Worm (Caenorhabditis elegans) whole organism, young adult: Measurements from ENCODE around the gene C49F8.14.

Experiments
- F39B2.1 ChIP-seq: fragments of 200-800 bp; sonication (Bioruptor generic); IDR thresholded peaks from 2 replicates; pipeline ENCODE4 v1.3.6; 2022; ENCODE audit warnings: missing genetic modification reagents, missing genetic modification characterization, missing compliant biosample characterization
- ZK185.1 ChIP-seq: sonication (generic microtip); optimal IDR thresholded peaks from 2 replicates; lab custom pipeline; 2016; ENCODE audit warnings: mild to moderate bottlenecking, missing genetic modification characterization, missing compliant biosample characterization; ENCODE audit not compliant: poor library complexity, severe bottlenecking
- bed-1 ChIP-seq: fragments of 200-800 bp; sonication (Bioruptor generic); IDR thresholded peaks from 2 replicates; pipeline ENCODE4 v1.3.6; 2022; ENCODE audit warnings: missing genetic modification reagents, missing genetic modification characterization, missing compliant biosample characterization
- die-1 ChIP-seq: sonication (generic microtip); optimal IDR thresholded peaks from 2 replicates; lab custom pipeline; 2016; ENCODE audit warnings: missing genotype, mild to moderate bottlenecking, missing genetic modification characterization, missing compliant biosample characterization
- hlh-26 ChIP-seq: fragments of 200-800 bp; sonication (Bioruptor generic); conservative IDR thresholded peaks from 2 replicates; pipeline ENCODE4 v1.3.6; 2022; ENCODE audit warnings: missing genetic modification reagents, missing genetic modification characterization, missing compliant biosample characterization
- sea-2 ChIP-seq: fragments of 200-800 bp; sonication (Bioruptor generic); IDR thresholded peaks from 2 replicates; pipeline ENCODE4 v1.3.6; 2022; ENCODE audit warnings: missing genetic modification characterization, missing compliant biosample characterization
- snpc-4 ChIP-seq, 5 experiments: fragments of 150-350 bp in 1 of 5; sonication (generic microtip) in 4 of 5; optimal IDR thresholded peaks; 2 replicates each; lab custom pipeline; 2014 to 2018; ENCODE audit warnings: missing genetic modification characterization in 5 of 5, missing biosample characterization in 3 of 5, antibody characterized with exemption in 2 of 5, mild to moderate bottlenecking in 2 of 5, missing compliant biosample characterization in 2 of 5, missing genotype in 2 of 5, moderate library complexity in 2 of 5, missing genetic modification reagents in 1 of 5
- sptf-2 ChIP-seq: fragments of 200-800 bp; sonication (Bioruptor generic); optimal IDR thresholded peaks from 2 replicates; lab custom pipeline; 2018; ENCODE audit warnings: mild to moderate bottlenecking, missing genetic modification characterization, missing compliant biosample characterization
- tbx-9 ChIP-seq: sonication (generic microtip); optimal IDR thresholded peaks from 2 replicates; lab custom pipeline; 2016; ENCODE audit warnings: borderline replicate concordance, missing genetic modification characterization, inconsistent platforms, missing compliant biosample characterization
- unc-130 ChIP-seq: sonication (generic microtip); optimal IDR thresholded peaks from 2 replicates; lab custom pipeline; 2016; ENCODE audit warnings: missing genetic modification reagents, missing genetic modification characterization, missing compliant biosample characterization

ce11 chrX:13328868-13329267, 47.9 kb downstream of the C49F8.14 start:
- TF ChIP-seq sea-2 (GFP tag; lab: Robert Waterston, UW) (no peak), bed-1 (no peak), F39B2.1 (GFP tag; lab: Robert Waterston, UW) (no peak), die-1 (tag; lab: Kevin White, UChicago) (no peak), snpc-4 (GFP tag; optimal IDR thresholded peaks at IDR 0.05; lab: Kevin White, UChicago) (no peak), snpc-4 (tag; optimal IDR thresholded peaks at IDR 0.05; lab: Kevin White, UChicago) (no peak), hlh-26 (GFP tag; lab: Robert Waterston, UW) (no peak), sptf-2 (no peak), unc-130 (GFP tag; lab: Kevin White, UChicago) (no peak), ZK185.1 (peak; percentile 44), tbx-9 (tag; lab: Kevin White, UChicago) (no peak)
